Worm (Caenorhabditis elegans) whole organism, mixed stage, embryonic: ENCODE measurements around the gene skr-20.

Experiments
- nhr-28 ChIP-seq: fragments of 150-350 bp; optimal IDR thresholded peaks from 2 replicates; lab custom pipeline; 2014; ENCODE audit warnings: missing biosample characterization, missing genetic modification characterization
- nhr-76 ChIP-seq: sonication (generic microtip); optimal IDR thresholded peaks from 2 replicates; lab custom pipeline; 2017; ENCODE audit warnings: missing biosample characterization, missing genetic modification characterization
- pha-4 ChIP-seq: fragments of 150-350 bp; optimal IDR thresholded peaks from 2 replicates; lab custom pipeline; 2018; ENCODE audit warnings: missing biosample characterization, missing genetic modification reagents, missing genetic modification characterization
- unc-39 ChIP-seq: fragments of 150-350 bp; optimal IDR thresholded peaks from 2 replicates; lab custom pipeline; 2014; ENCODE audit warnings: missing biosample characterization, missing genetic modification characterization

- TF ChIP-seq nhr-28 (tag; lab: Kevin White, UChicago) (no peak), unc-39 (tag; lab: Kevin White, UChicago) (no peak), pha-4 (tag; lab: Kevin White, UChicago) (no peak), nhr-76 (tag; lab: Kevin White, UChicago) (no peak)
Observed at ce11 chrX:13200312-13200711, 23.0 kb downstream of the skr-20 start.
